Worm (Caenorhabditis elegans) whole organism, late embryonic: ENCODE measurements around the gene hst-3.1.

Experiments
- C38D4.7 ChIP-seq: fragments of 200-800 bp; sonication (Bioruptor generic); optimal IDR thresholded peaks from 2 replicates; lab custom pipeline; 2018; ENCODE audit warnings: mild to moderate bottlenecking, missing genetic modification characterization, moderate library complexity, missing compliant biosample characterization
- K02D7.2 ChIP-seq: sonication (generic microtip); optimal IDR thresholded peaks from 2 replicates; lab custom pipeline; 2017; ENCODE audit warnings: mild to moderate bottlenecking, missing genetic modification characterization, missing compliant biosample characterization
- ahr-1 ChIP-seq: sonication (generic microtip); optimal IDR thresholded peaks from 2 replicates; lab custom pipeline; 2016; ENCODE audit warnings: missing genetic modification characterization, missing compliant biosample characterization
- ceh-14 ChIP-seq: sonication (generic microtip); optimal IDR thresholded peaks from 2 replicates; lab custom pipeline; 2016; ENCODE audit warnings: missing genotype, missing genetic modification characterization, missing compliant biosample characterization
- ceh-2 ChIP-seq: sonication (generic microtip); optimal IDR thresholded peaks from 2 replicates; lab custom pipeline; 2016; ENCODE audit warnings: missing genotype, missing genetic modification characterization, missing compliant biosample characterization
- ceh-22 ChIP-seq: sonication (generic microtip); optimal IDR thresholded peaks from 2 replicates; lab custom pipeline; 2017; ENCODE audit warnings: missing biosample characterization, missing genetic modification characterization
- ceh-24 ChIP-seq: sonication (generic microtip); optimal IDR thresholded peaks from 2 replicates; lab custom pipeline; 2016; ENCODE audit warnings: mild to moderate bottlenecking, missing genetic modification characterization, missing compliant biosample characterization
- ceh-31 ChIP-seq: sonication (generic microtip); optimal IDR thresholded peaks from 2 replicates; lab custom pipeline; 2016; ENCODE audit warnings: missing genetic modification characterization, missing compliant biosample characterization
- ceh-48 ChIP-seq: sonication (generic microtip); optimal IDR thresholded peaks from 2 replicates; lab custom pipeline; 2016; ENCODE audit warnings: missing genetic modification characterization, inconsistent platforms, missing compliant biosample characterization
- ceh-6 ChIP-seq: fragments of 200-800 bp; sonication (Bioruptor generic); optimal IDR thresholded peaks from 2 replicates; lab custom pipeline; 2018; ENCODE audit warnings: mild to moderate bottlenecking, missing genetic modification characterization, missing compliant biosample characterization
- ceh-9 ChIP-seq: sonication (generic microtip); optimal IDR thresholded peaks from 2 replicates; lab custom pipeline; 2016; ENCODE audit warnings: mild to moderate bottlenecking, missing genetic modification characterization, inconsistent platforms, missing compliant biosample characterization
- elt-2 ChIP-seq: sonication (generic microtip); optimal IDR thresholded peaks from 2 replicates; lab custom pipeline; 2016; ENCODE audit warnings: missing genetic modification reagents, missing genetic modification characterization, missing compliant biosample characterization
- eyg-1 ChIP-seq: sonication (generic microtip); optimal IDR thresholded peaks from 2 replicates; lab custom pipeline; 2016; ENCODE audit warnings: missing genotype, missing genetic modification characterization, missing compliant biosample characterization
- fkh-10 ChIP-seq: fragments of 150-350 bp; optimal IDR thresholded peaks from 2 replicates; lab custom pipeline; 2014; ENCODE audit warnings: missing biosample characterization, missing genetic modification reagents, missing genetic modification characterization
- gmeb-2 ChIP-seq: sonication (generic microtip); optimal IDR thresholded peaks from 2 replicates; lab custom pipeline; 2016; ENCODE audit warnings: missing genetic modification characterization, inconsistent platforms, missing compliant biosample characterization
- hlh-15 ChIP-seq: sonication (generic microtip); optimal IDR thresholded peaks from 2 replicates; lab custom pipeline; 2016; ENCODE audit warnings: missing genetic modification characterization, missing compliant biosample characterization
- hlh-8 ChIP-seq: sonication (generic microtip); optimal IDR thresholded peaks from 2 replicates; lab custom pipeline; 2016; ENCODE audit warnings: missing genotype, missing genetic modification characterization, missing compliant biosample characterization
- lim-6 ChIP-seq: sonication (generic microtip); optimal IDR thresholded peaks from 2 replicates; lab custom pipeline; 2016; ENCODE audit warnings: missing genetic modification characterization, missing compliant biosample characterization
- lin-11 ChIP-seq: fragments of 200-800 bp; sonication (Bioruptor generic); optimal IDR thresholded peaks from 2 replicates; lab custom pipeline; 2018; ENCODE audit warnings: mild to moderate bottlenecking, missing genetic modification characterization, missing compliant biosample characterization
- mec-3 ChIP-seq: sonication (generic microtip); optimal IDR thresholded peaks from 2 replicates; lab custom pipeline; 2016; ENCODE audit warnings: borderline replicate concordance, missing genetic modification characterization, missing compliant biosample characterization
- nhr-11 ChIP-seq: fragments of 150-350 bp; optimal IDR thresholded peaks from 2 replicates; lab custom pipeline; 2014; ENCODE audit warnings: missing biosample characterization, missing genetic modification characterization
- odd-2 ChIP-seq: sonication (generic microtip); optimal IDR thresholded peaks from 2 replicates; lab custom pipeline; 2017; ENCODE audit warnings: antibody characterized with exemption, mild to moderate bottlenecking, missing genetic modification characterization, missing compliant biosample characterization
- pag-3 ChIP-seq: sonication (generic microtip); optimal IDR thresholded peaks from 2 replicates; lab custom pipeline; 2016; ENCODE audit warnings: missing compliant biosample characterization, missing genetic modification characterization, borderline replicate concordance
- pax-1 ChIP-seq: fragments of 150-350 bp; optimal IDR thresholded peaks from 2 replicates; lab custom pipeline; 2014; ENCODE audit warnings: missing biosample characterization, missing genetic modification characterization
- pha-4 ChIP-seq: fragments of 150-350 bp; optimal IDR thresholded peaks from 2 replicates; lab custom pipeline; 2018; ENCODE audit warnings: missing biosample characterization, missing genetic modification reagents, missing genetic modification characterization
- pros-1 ChIP-seq: fragments of 150-350 bp; optimal IDR thresholded peaks from 2 replicates; lab custom pipeline; 2014; ENCODE audit warnings: missing biosample characterization, missing genetic modification reagents, missing genetic modification characterization
- rnt-1 ChIP-seq: sonication (generic microtip); optimal IDR thresholded peaks from 2 replicates; lab custom pipeline; 2016; ENCODE audit warnings: missing genetic modification characterization, missing compliant biosample characterization
- sox-4 ChIP-seq: sonication (generic microtip); optimal IDR thresholded peaks from 2 replicates; lab custom pipeline; 2017; ENCODE audit warnings: mild to moderate bottlenecking, missing genetic modification characterization, inconsistent platforms, missing compliant biosample characterization
- syd-9 ChIP-seq: sonication (generic microtip); optimal IDR thresholded peaks from 2 replicates; lab custom pipeline; 2016; ENCODE audit warnings: mild to moderate bottlenecking, missing genetic modification characterization, moderate library complexity, missing compliant biosample characterization
- tbx-7 ChIP-seq: sonication (generic microtip); optimal IDR thresholded peaks from 2 replicates; lab custom pipeline; 2016; ENCODE audit warnings: missing genotype, missing genetic modification characterization, missing compliant biosample characterization
- ttx-3 ChIP-seq: sonication (generic microtip); optimal IDR thresholded peaks from 2 replicates; lab custom pipeline; 2016; ENCODE audit warnings: missing genetic modification reagents, missing genetic modification characterization, missing compliant biosample characterization
- unc-3 ChIP-seq, 2 experiments: fragments of 200-800 bp in 1 of 2; sonication (Bioruptor generic) in 1 of 2; sonication (generic microtip) in 1 of 2; conservative IDR thresholded peaks in 1 of 2; optimal IDR thresholded peaks in 1 of 2; 2 replicates each; pipeline versions ENCODE4 v1.3.6 to Lab custom; 2016 to 2022; ENCODE audit warnings: missing compliant biosample characterization in 2 of 2, missing genetic modification characterization in 2 of 2, missing genetic modification reagents in 1 of 2
- unc-42 ChIP-seq: sonication (generic microtip); optimal IDR thresholded peaks from 2 replicates; lab custom pipeline; 2016; ENCODE audit warnings: missing genotype, missing genetic modification characterization, missing compliant biosample characterization
- unc-55 ChIP-seq: sonication (generic microtip); optimal IDR thresholded peaks from 2 replicates; lab custom pipeline; 2017; ENCODE audit warnings: missing biosample characterization, missing genetic modification reagents, missing genetic modification characterization
- unc-86 ChIP-seq: sonication (generic microtip); optimal IDR thresholded peaks from 2 replicates; lab custom pipeline; 2016; ENCODE audit warnings: missing genetic modification characterization, missing compliant biosample characterization
- zip-5 ChIP-seq: sonication (generic microtip); optimal IDR thresholded peaks from 2 replicates; lab custom pipeline; 2016; ENCODE audit warnings: missing genetic modification characterization, missing compliant biosample characterization
- ztf-16 ChIP-seq: sonication (generic microtip); optimal IDR thresholded peaks from 2 replicates; lab custom pipeline; 2017; ENCODE audit warnings: missing genetic modification characterization, missing compliant biosample characterization

Gene hst-3.1

DNA sequence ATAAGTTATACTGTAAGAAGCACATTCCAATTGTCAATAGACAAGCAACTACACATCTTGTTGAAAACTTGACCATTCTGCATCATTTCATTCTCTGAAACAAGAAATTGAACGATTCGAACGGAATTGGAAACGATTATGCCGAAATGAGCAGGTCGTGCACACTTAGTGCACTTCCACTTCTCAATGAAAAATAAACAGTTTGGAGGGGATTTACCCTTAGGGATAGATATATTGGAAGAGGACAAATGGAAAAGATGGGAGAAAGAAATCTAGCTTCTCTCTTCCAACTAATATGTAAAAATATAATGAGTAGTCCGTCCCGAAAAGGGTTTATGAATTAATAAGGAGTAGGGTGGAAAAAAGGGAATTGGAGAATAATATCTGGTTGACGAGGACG lies at the start of gene hst-3.1:
Gene hst-3.1, minus strand, starts transcription at position 101 of the 400 bp plus-strand sequence.
- TF ChIP-seq ttx-3 (tag; lab: Kevin White, UChicago) (no peak), nhr-11 (tag; lab: Kevin White, UChicago) (no peak), ztf-16 (no peak), pha-4 (tag; lab: Kevin White, UChicago) (no peak), ceh-2 (tag; lab: Kevin White, UChicago) (no peak), rnt-1 (no peak), syd-9 (tag; lab: Kevin White, UChicago) (no peak), ceh-31 (tag; lab: Kevin White, UChicago) (no peak), unc-86 (tag; lab: Kevin White, UChicago) (no peak)

DNA sequence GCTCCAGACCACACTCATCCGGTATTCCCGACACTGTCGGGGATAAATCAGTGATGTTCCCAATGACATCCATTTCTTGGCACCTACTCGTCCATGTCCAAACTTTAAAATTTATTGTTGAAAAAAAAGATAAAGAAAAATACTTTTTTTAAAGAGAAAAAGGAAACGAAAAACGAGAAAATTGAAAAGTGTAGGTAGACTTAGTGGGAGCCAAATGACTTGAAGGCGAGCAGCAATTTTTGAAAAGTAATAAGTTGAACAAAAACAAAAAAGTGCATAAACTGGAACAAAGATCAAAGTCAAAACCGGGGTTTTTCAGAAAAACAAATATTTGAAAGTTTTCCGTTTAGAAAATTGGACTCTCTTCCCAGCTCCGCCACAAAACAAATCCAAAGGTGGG lies 39.1 kb upstream of the hst-3.1 start, which contains the start of gene daf-37:
Gene daf-37, minus strand, starts transcription at position 101 of the 400 bp plus-strand sequence.
- TF ChIP-seq ceh-48 (tag; lab: Kevin White, UChicago) (no peak), hlh-8 (tag; lab: Kevin White, UChicago) (no peak), fkh-10 (GFP tag; lab: Kevin White, UChicago) (no peak), eyg-1 (tag; lab: Kevin White, UChicago) (no peak), ceh-31 (tag; lab: Kevin White, UChicago) (no peak), ceh-22 (tag; lab: Kevin White, UChicago) (no peak), pag-3 (no peak), ceh-24 (tag; lab: Kevin White, UChicago) (no peak), C38D4.7 (GFP tag; lab: Kevin White, UChicago) (no peak), elt-2 (tag; lab: Kevin White, UChicago) (no peak)

DNA sequence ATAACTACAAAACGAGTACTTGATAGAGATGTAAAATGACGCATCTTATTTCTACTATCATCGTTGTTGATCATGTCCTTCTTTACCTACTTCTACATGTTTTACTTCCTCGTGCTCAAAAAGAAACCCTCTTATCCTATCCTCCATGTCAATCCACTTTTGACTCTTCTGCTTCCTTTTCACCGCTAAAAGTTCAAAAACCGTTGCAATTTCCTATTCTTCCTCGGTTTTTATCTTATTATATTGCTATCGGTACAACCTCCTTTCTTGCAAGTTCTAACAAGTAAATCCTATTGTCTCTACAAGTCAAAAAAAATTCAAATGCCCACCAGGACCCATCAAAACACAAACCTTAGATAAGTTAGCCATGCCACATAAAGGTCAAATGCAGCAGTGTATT lies 38.2 kb upstream of the hst-3.1 start:
- TF ChIP-seq unc-42 (tag; lab: Kevin White, UChicago) (peak; percentile 52), unc-3 (GFP tag; conservative IDR thresholded peaks at IDR 0.05; lab: Robert Waterston, UW) (no peak), unc-3 (tag; optimal IDR thresholded peaks at IDR 0.05; lab: Kevin White, UChicago) (no peak), tbx-7 (tag; lab: Kevin White, UChicago) (no peak)

DNA sequence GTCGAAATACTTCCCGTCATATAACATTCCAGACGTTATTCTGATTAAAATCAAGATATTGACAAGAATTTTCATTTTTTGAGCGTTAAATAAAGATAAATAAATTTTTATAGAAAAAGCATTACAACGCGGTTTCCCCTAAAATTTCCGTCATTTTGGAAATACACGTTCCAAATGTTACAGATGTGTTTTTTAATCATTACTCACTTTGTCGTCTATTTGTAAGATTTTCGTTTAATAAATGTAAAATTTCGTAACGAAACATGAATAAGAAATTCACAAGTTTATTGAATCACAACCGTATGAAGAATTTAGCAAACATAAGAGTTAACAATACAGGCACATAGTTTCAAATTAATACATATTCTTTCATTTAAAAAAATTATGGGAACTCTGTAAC lies 33.9 kb upstream of the hst-3.1 start, which contains the start of gene C30B5.17:
Gene C30B5.17, minus strand, starts transcription at position 101 of the 400 bp plus-strand sequence.
- TF ChIP-seq sox-4 (tag; lab: Kevin White, UChicago) (no peak), pha-4 (tag; lab: Kevin White, UChicago) (no peak)

DNA sequence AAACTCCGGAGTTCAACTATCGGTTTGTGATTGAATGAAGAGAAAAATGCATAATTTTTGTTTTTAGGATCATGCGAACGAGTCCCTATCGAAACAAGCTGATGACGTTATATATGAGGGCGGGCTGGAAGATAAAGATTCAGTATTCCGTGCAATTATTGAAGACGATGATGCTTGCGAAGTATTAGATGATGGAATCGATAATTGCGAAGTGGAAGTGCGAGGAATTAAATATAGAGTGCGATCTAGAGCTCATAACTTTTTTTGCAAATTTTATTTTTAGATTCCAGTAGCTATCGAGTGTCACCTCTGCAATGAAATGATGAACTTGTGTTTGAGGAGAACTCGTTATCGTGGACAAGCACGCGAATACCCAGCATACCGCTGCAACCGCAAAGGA lies 30.0 kb upstream of the hst-3.1 start:
- TF ChIP-seq gmeb-2 (tag; lab: Kevin White, UChicago) (no peak), mec-3 (no peak), ceh-9 (tag; lab: Kevin White, UChicago) (no peak), lim-6 (tag; lab: Kevin White, UChicago) (no peak), odd-2 (tag; lab: Kevin White, UChicago) (no peak), zip-5 (tag; lab: Kevin White, UChicago) (no peak), unc-55 (no peak), ceh-6 (GFP tag; lab: Kevin White, UChicago) (no peak)

DNA sequence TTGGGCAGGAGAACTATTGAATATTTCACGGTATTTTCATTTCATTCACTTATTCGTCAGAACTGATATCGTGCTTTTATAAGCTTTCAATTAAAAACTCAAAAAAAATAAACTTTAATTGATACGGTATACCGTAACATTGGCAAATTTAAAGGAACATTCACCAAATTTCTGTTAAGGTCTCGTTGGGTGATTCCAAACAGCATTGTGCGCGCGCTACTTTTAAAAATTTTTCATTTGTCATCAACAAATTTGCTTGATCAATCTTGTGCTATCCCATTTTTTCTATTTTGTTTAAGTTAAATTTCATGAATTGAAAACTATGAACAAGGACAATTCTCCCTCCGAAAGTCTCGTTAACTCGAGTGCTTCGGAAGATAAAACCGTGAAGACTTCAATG lies 29.4 kb upstream of the hst-3.1 start, which contains the start of gene szy-4:
Gene szy-4, plus strand, starts transcription at position 229 of the 400 bp plus-strand sequence.
- TF ChIP-seq ceh-31 (tag; lab: Kevin White, UChicago) (no peak), hlh-15 (no peak), pax-1 (no peak), ahr-1 (tag; lab: Kevin White, UChicago) (no peak), K02D7.2 (tag; lab: Kevin White, UChicago) (no peak), eyg-1 (tag; lab: Kevin White, UChicago) (no peak), rnt-1 (no peak), zip-5 (tag; lab: Kevin White, UChicago) (no peak), pros-1 (tag; lab: Kevin White, UChicago) (no peak), ttx-3 (tag; lab: Kevin White, UChicago) (no peak), lin-11 (no peak), odd-2 (tag; lab: Kevin White, UChicago) (no peak), ceh-14 (no peak), fkh-10 (GFP tag; lab: Kevin White, UChicago) (no peak)
